Worm (Caenorhabditis elegans) whole organism, L3 larva: ENCODE data around the gene F45D11.14.

Experiments used
- R02D3.7 ChIP-seq: fragments of 150-350 bp; optimal IDR thresholded peaks from 2 replicates; lab custom pipeline; 2014; ENCODE audit warnings: missing biosample characterization, missing genetic modification characterization
- ZK546.5 ChIP-seq: sonication (generic microtip); optimal IDR thresholded peaks from 2 replicates; lab custom pipeline; 2017; ENCODE audit warnings: missing biosample characterization, missing genetic modification characterization
- ama-1 ChIP-seq: fragments of 150-350 bp; optimal IDR thresholded peaks from 2 replicates; lab custom pipeline; 2018
- ceh-9 ChIP-seq: sonication (generic microtip); optimal IDR thresholded peaks from 2 replicates; lab custom pipeline; 2018; ENCODE audit warnings: missing biosample characterization, missing genetic modification characterization
- lin-15B ChIP-seq: fragments of 150-350 bp; optimal IDR thresholded peaks from 2 replicates; lab custom pipeline; 2014; ENCODE audit warnings: missing biosample characterization, missing genetic modification characterization
- nhr-67 ChIP-seq: fragments of 150-350 bp; optimal IDR thresholded peaks from 2 replicates; lab custom pipeline; 2014; ENCODE audit warnings: missing biosample characterization, missing genetic modification characterization
- nhr-77 ChIP-seq: fragments of 150-350 bp; optimal IDR thresholded peaks from 2 replicates; lab custom pipeline; 2014; ENCODE audit warnings: missing biosample characterization, missing genetic modification characterization
- snpc-4 ChIP-seq: fragments of 150-350 bp; optimal IDR thresholded peaks from 2 replicates; lab custom pipeline; 2014; ENCODE audit warnings: missing biosample characterization, missing genetic modification characterization
- unc-39 ChIP-seq: sonication (generic microtip); optimal IDR thresholded peaks from 4 replicates; lab custom pipeline; 2017; ENCODE audit warnings: missing biosample characterization, missing genetic modification characterization
- zag-1 ChIP-seq: fragments of 150-350 bp; optimal IDR thresholded peaks from 2 replicates; lab custom pipeline; 2014; ENCODE audit warnings: missing biosample characterization, missing genetic modification characterization
- ztf-4 ChIP-seq: fragments of 150-350 bp; optimal IDR thresholded peaks from 2 replicates; lab custom pipeline; 2014; ENCODE audit warnings: missing biosample characterization, missing genetic modification characterization

ce11 chrII:972850-973249 is 33.4 kb downstream of the F45D11.14 start, which contains the start of gene C32B5.15:
- TF ChIP-seq nhr-77 (tag; lab: Kevin White, UChicago) (no peak), ama-1 (no peak), unc-39 (no peak), snpc-4 (no peak), zag-1 (tag; lab: Kevin White, UChicago) (no peak), R02D3.7 (tag; lab: Kevin White, UChicago) (no peak), lin-15B (tag; lab: Kevin White, UChicago) (no peak), ZK546.5 (tag; lab: Kevin White, UChicago) (no peak), ceh-9 (tag; lab: Kevin White, UChicago) (no peak), nhr-67 (no peak), ztf-4 (tag; lab: Kevin White, UChicago) (no peak)
